In the genomic region with DNA sequence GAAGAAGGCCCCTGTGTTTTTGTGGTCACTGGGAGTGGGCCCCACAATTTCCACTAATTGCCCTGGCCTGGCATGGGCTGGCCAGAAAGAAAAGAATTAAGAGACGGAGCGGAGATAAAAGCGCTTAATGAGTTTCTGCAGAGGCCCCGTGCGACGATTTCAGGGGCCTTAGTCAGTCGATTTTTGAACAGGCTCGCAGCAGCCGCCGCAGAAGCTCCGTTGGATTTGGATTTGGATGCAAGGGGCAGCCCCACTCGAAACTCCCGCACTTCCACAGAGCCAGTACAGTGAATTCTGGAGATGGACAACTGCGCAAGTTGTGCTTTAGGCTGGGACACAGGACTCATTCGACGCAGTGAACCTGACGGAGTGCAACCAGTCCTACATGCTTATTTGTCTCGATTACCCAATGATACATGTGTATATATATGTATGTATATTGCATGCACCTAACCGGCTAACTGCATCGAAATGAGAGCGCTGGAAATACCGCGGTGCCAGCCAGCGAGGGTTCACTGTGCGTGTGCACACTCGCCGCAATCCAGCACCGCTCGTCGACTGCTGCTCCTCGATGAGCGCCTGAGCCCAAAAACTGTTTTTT, we compare ENCODE assay signal across 1 fruit fly cellular context.
TF ChIP-seq lines count a peak whose summit lies in the region.

No protein-coding gene starts in this region.

TF ChIP-seq in whole organism, embryonic, 481 proteins besides CTCF, POLR2A, EP300 and RAD21 (continued from another document and continues in another):
- TF ChIP-seq rib (GFP tag; IDR thresholded peaks at IDR 0.05; lab: Robert Waterston, UW) (no peak), CG6254 (GFP tag; optimal IDR thresholded peaks at IDR 0.05; lab: Kevin White, UChicago) (no peak), fd3F (GFP tag; optimal IDR thresholded peaks at IDR 0.05; lab: Kevin White, UChicago) (peak; percentile 52), Xrp1 (GFP tag; IDR thresholded peaks at IDR 0.05; lab: Robert Waterston, UW) (peak; percentile 80), dati (GFP tag; IDR thresholded peaks at IDR 0.05; lab: Robert Waterston, UW) (peak; percentile 31; the same call in 1 of the 2 replicates), kay (GFP tag; optimal IDR thresholded peaks at IDR 0.05; lab: Kevin White, UChicago) (peak; percentile 36), gro (GFP tag; optimal IDR thresholded peaks at IDR 0.05; lab: Kevin White, UChicago) (no peak), Hand (GFP tag; optimal IDR thresholded peaks at IDR 0.05; lab: Kevin White, UChicago) (peak; percentile 30), Bdp1 (GFP tag; optimal IDR thresholded peaks at IDR 0.05; lab: Kevin White, UChicago) (peak; percentile 50), sqz (GFP tag; optimal IDR thresholded peaks at IDR 0.05; lab: Kevin White, UChicago) (no peak), Nf-YC (tag; optimal IDR thresholded peaks at IDR 0.05; lab: Kevin White, UChicago) (peak; percentile 15), cwo (GFP tag; optimal IDR thresholded peaks at IDR 0.05; lab: Kevin White, UChicago) (peak; percentile 32), CG11093 (GFP tag; IDR thresholded peaks at IDR 0.05; lab: Robert Waterston, UW) (peak; percentile 78; the same call in 1 of the 3 replicates), D19A (tag; optimal IDR thresholded peaks at IDR 0.05; lab: Kevin White, UChicago) (peak; percentile 36), knrl (GFP tag; IDR thresholded peaks at IDR 0.05; lab: Robert Waterston, UW; ENCODE audit: partially characterized antibody) (no peak), usp (GFP tag; optimal IDR thresholded peaks at IDR 0.05; lab: Kevin White, UChicago) (no peak), CG3065 (GFP tag; optimal IDR thresholded peaks at IDR 0.05; lab: Kevin White, UChicago) (no peak), ci (GFP tag; IDR thresholded peaks at IDR 0.05; lab: Robert Waterston, UW) (peak; percentile 61), CG10654 (GFP tag; optimal IDR thresholded peaks at IDR 0.05; lab: Kevin White, UChicago) (no peak), CG18619 (GFP tag; optimal IDR thresholded peaks at IDR 0.05; lab: Kevin White, UChicago) (peak; percentile 56), CrebB (tag; optimal IDR thresholded peaks at IDR 0.05; lab: Kevin White, UChicago) (no peak), HLH4C (GFP tag; IDR thresholded peaks at IDR 0.05; lab: Robert Waterston, UW; ENCODE audit: partially characterized antibody) (no peak), schlank (tag; optimal IDR thresholded peaks at IDR 0.05; lab: Kevin White, UChicago) (peak; percentile 12), CG13287 (GFP tag; IDR thresholded peaks at IDR 0.05; lab: Robert Waterston, UW; ENCODE audit: partially characterized antibody) (no peak), Antp (GFP tag; optimal IDR thresholded peaks at IDR 0.05; lab: Kevin White, UChicago) (peak; percentile 65), CG13424 (tag; optimal IDR thresholded peaks at IDR 0.05; lab: Kevin White, UChicago) (peak; percentile 71), chif (GFP tag; optimal IDR thresholded peaks at IDR 0.05; lab: Kevin White, UChicago) (peak; percentile 11 to 72), YL-1 (GFP tag; optimal IDR thresholded peaks at IDR 0.05; lab: Kevin White, UChicago) (no peak), CG14860 (GFP tag; IDR thresholded peaks at IDR 0.05; lab: Robert Waterston, UW; ENCODE audit: partially characterized antibody) (no peak), CG43689 (GFP tag; IDR thresholded peaks at IDR 0.05; lab: Robert Waterston, UW) (peak; percentile 44; the same call in 1 of the 2 replicates), stwl (tag; optimal IDR thresholded peaks at IDR 0.05; lab: Kevin White, UChicago) (no peak), psq (GFP tag; optimal IDR thresholded peaks at IDR 0.05; lab: Kevin White, UChicago) (peak; percentile 7), CG7745 (tag; optimal IDR thresholded peaks at IDR 0.05; lab: Kevin White, UChicago) (no peak), wek (GFP tag; optimal IDR thresholded peaks at IDR 0.05; lab: Kevin White, UChicago) (no peak), gce (GFP tag; IDR thresholded peaks at IDR 0.05; lab: Robert Waterston, UW) (peak; percentile 15; the same call in 1 of the 3 replicates), Jarid2 (GFP tag; optimal IDR thresholded peaks at IDR 0.05; lab: Kevin White, UChicago) (no peak), Elba2 (GFP tag; optimal IDR thresholded peaks at IDR 0.05; lab: Kevin White, UChicago) (no peak), Ravus (GFP tag; IDR thresholded peaks at IDR 0.05; lab: Robert Waterston, UW) (peak; percentile 25; the same call in 1 of the 2 replicates), gsb-n (tag; optimal IDR thresholded peaks at IDR 0.05; lab: Kevin White, UChicago) (peak; percentile 40), peb (GFP tag; IDR thresholded peaks at IDR 0.05; lab: Robert Waterston, UW) (peak; percentile 49), pnt (GFP tag; optimal IDR thresholded peaks at IDR 0.05; lab: Kevin White, UChicago) (peak; percentile 51), insv (GFP tag; optimal IDR thresholded peaks at IDR 0.05; lab: Kevin White, UChicago) (no peak), CG17385 (GFP tag; optimal IDR thresholded peaks at IDR 0.05; lab: Kevin White, UChicago) (peak; percentile 50), lilli (GFP tag; optimal IDR thresholded peaks at IDR 0.05; lab: Kevin White, UChicago) (peak; percentile 73), Adf1 (GFP tag; IDR thresholded peaks at IDR 0.05; lab: Robert Waterston, UW) (no peak), pho (GFP tag; optimal IDR thresholded peaks at IDR 0.05; lab: Kevin White, UChicago) (peak; percentile 54), CG9437 (GFP tag; optimal IDR thresholded peaks at IDR 0.05; lab: Kevin White, UChicago) (peak; percentile 31), bsh (GFP tag; optimal IDR thresholded peaks at IDR 0.05; lab: Kevin White, UChicago) (peak in 1 of 2 experiments; percentile 64), ato (GFP tag; IDR thresholded peaks at IDR 0.05; lab: Robert Waterston, UW; ENCODE audit: partially characterized antibody) (no peak), hth (optimal IDR thresholded peaks at IDR 0.05; lab: Kevin White, UChicago) (no peak), Hsf (GFP tag; optimal IDR thresholded peaks at IDR 0.05; lab: Kevin White, UChicago) (peak; percentile 59), CG7786 (GFP tag; optimal IDR thresholded peaks at IDR 0.05; lab: Kevin White, UChicago) (peak; percentile 65), tx (GFP tag; optimal IDR thresholded peaks at IDR 0.05; lab: Kevin White, UChicago) (peak; percentile 34), CkIIα-i1 (GFP tag; IDR thresholded peaks at IDR 0.05; lab: Robert Waterston, UW) (no peak), CG17912 (GFP tag; optimal IDR thresholded peaks at IDR 0.05; lab: Kevin White, UChicago) (no peak), hb (GFP tag; IDR thresholded peaks at IDR 0.05; lab: Robert Waterston, UW; ENCODE audit: partially characterized antibody) (no peak), sens-2 (GFP tag; IDR thresholded peaks at IDR 0.05; lab: Robert Waterston, UW) (no peak), Sry-β (GFP tag; optimal IDR thresholded peaks at IDR 0.05; lab: Kevin White, UChicago) (no peak), CG13624 (GFP tag; optimal IDR thresholded peaks at IDR 0.05; lab: Kevin White, UChicago) (peak; percentile 10), CG8281 (tag; optimal IDR thresholded peaks at IDR 0.05; lab: Kevin White, UChicago) (no peak), wor (GFP tag; IDR thresholded peaks at IDR 0.05; lab: Robert Waterston, UW) (peak; percentile 47; the same call in 1 of the 2 replicates), jigr1 (GFP tag; IDR thresholded peaks at IDR 0.05; lab: Robert Waterston, UW) (peak; percentile 56; the same call in 2 of the 3 replicates), Abd-B (GFP tag; optimal IDR thresholded peaks at IDR 0.05; lab: Kevin White, UChicago) (peak; percentile 54), lov (optimal IDR thresholded peaks at IDR 0.05; lab: Kevin White, UChicago) (no peak), lov (GFP tag; IDR thresholded peaks at IDR 0.05; lab: Robert Waterston, UW) (0 out of 3 replicates have a peak, but pooled peaks have one; percentile 47), Neu2 (GFP tag; optimal IDR thresholded peaks at IDR 0.05; lab: Kevin White, UChicago; ENCODE audit: borderline replicate concordance) (no peak), CG18476 (GFP tag; optimal IDR thresholded peaks at IDR 0.05; lab: Kevin White, UChicago) (peak; percentile 33), jing (GFP tag; optimal IDR thresholded peaks at IDR 0.05; lab: Kevin White, UChicago) (peak; percentile 40), Nf-YB (GFP tag; optimal IDR thresholded peaks at IDR 0.05; lab: Kevin White, UChicago) (no peak), TFAM (GFP tag; optimal IDR thresholded peaks at IDR 0.05; lab: Kevin White, UChicago) (no peak), exex (tag; optimal IDR thresholded peaks at IDR 0.05; lab: Kevin White, UChicago) (no peak), seq (GFP tag; IDR thresholded peaks at IDR 0.05; lab: Robert Waterston, UW) (peak; percentile 56; the same call in 1 of the 2 replicates), kni (GFP tag; optimal IDR thresholded peaks at IDR 0.05; lab: Kevin White, UChicago) (no peak), NK7.1 (GFP tag; optimal IDR thresholded peaks at IDR 0.05; lab: Kevin White, UChicago) (no peak), Meics (GFP tag; optimal IDR thresholded peaks at IDR 0.05; lab: Kevin White, UChicago) (peak; percentile 67), CG11696 (GFP tag; IDR thresholded peaks at IDR 0.05; lab: Robert Waterston, UW) (peak; percentile 50; the same call in 1 of the 2 replicates), Oaz (GFP tag; IDR thresholded peaks at IDR 0.05; lab: Robert Waterston, UW) (peak; percentile 53), pfk (GFP tag; optimal IDR thresholded peaks at IDR 0.05; lab: Kevin White, UChicago) (no peak), ssp (GFP tag; IDR thresholded peaks at IDR 0.05; lab: Robert Waterston, UW) (peak; percentile 58; the same call in 1 of the 2 replicates), Hr51 (GFP tag; optimal IDR thresholded peaks at IDR 0.05; lab: Kevin White, UChicago) (peak; percentile 38 to 65), CG10979 (tag; optimal IDR thresholded peaks at IDR 0.05; lab: Kevin White, UChicago) (peak; percentile 51), CG2202 (tag; optimal IDR thresholded peaks at IDR 0.05; lab: Kevin White, UChicago) (no peak), CG12942 (GFP tag; optimal IDR thresholded peaks at IDR 0.05; lab: Kevin White, UChicago) (peak; percentile 41), Dip2 (GFP tag; IDR thresholded peaks at IDR 0.05; lab: Robert Waterston, UW) (no peak), Optix (GFP tag; IDR thresholded peaks at IDR 0.05; lab: Robert Waterston, UW) (peak; percentile 75), CG11085 (GFP tag; IDR thresholded peaks at IDR 0.05; lab: Robert Waterston, UW) (0 out of 2 replicates have a peak, but pooled peaks have one; percentile 44), CG9215 (GFP tag; IDR thresholded peaks at IDR 0.05; lab: Robert Waterston, UW) (peak; percentile 74), slbo (GFP tag; IDR thresholded peaks at IDR 0.05; lab: Robert Waterston, UW) (peak; percentile 81), D19B (GFP tag; optimal IDR thresholded peaks at IDR 0.05; lab: Kevin White, UChicago) (peak; percentile 43), CG4730 (GFP tag; IDR thresholded peaks at IDR 0.05; lab: Robert Waterston, UW) (peak; percentile 40; the same call in 1 of the 2 replicates), CG3163 (GFP tag; optimal IDR thresholded peaks at IDR 0.05; lab: Kevin White, UChicago) (no peak), CG12659 (GFP tag; optimal IDR thresholded peaks at IDR 0.05; lab: Kevin White, UChicago) (peak; percentile 34), onecut (GFP tag; IDR thresholded peaks at IDR 0.05; lab: Robert Waterston, UW) (peak; percentile 45; the same call in 1 of the 2 replicates), fru (optimal IDR thresholded peaks at IDR 0.05; lab: Kevin White, UChicago) (no peak), CG32767 (GFP tag; IDR thresholded peaks at IDR 0.05; lab: Robert Waterston, UW) (peak; percentile 63; the same call in 1 of the 2 replicates), CG11560 (tag; IDR thresholded peaks at IDR 0.05; lab: Robert Waterston, UW) (peak; percentile 51; the same call in 1 of the 3 replicates), Sox100B (GFP tag; optimal IDR thresholded peaks at IDR 0.05; lab: Kevin White, UChicago) (no peak), Taf1 (GFP tag; IDR thresholded peaks at IDR 0.05; lab: Robert Waterston, UW) (peak; percentile 48; the same call in 1 of the 2 replicates), CG9797 (GFP tag; optimal IDR thresholded peaks at IDR 0.05; lab: Kevin White, UChicago) (no peak), bab2 (GFP tag; optimal IDR thresholded peaks at IDR 0.05; lab: Kevin White, UChicago) (peak; percentile 42), D (optimal IDR thresholded peaks at IDR 0.05; lab: Kevin White, UChicago) (no peak), D (GFP tag; optimal IDR thresholded peaks at IDR 0.05; lab: Kevin White, UChicago) (peak; percentile 58), CG14441 (GFP tag; IDR thresholded peaks at IDR 0.05; lab: Robert Waterston, UW) (peak; percentile 70), CG2678 (tag; optimal IDR thresholded peaks at IDR 0.05; lab: Kevin White, UChicago) (peak; percentile 71), her (GFP tag; optimal IDR thresholded peaks at IDR 0.05; lab: Kevin White, UChicago) (no peak), jumu (GFP tag; optimal IDR thresholded peaks at IDR 0.05; lab: Kevin White, UChicago) (peak; percentile 11), Ptx1 (GFP tag; IDR thresholded peaks at IDR 0.05; lab: Robert Waterston, UW) (peak; percentile 81), CG34376 (GFP tag; optimal IDR thresholded peaks at IDR 0.05; lab: Kevin White, UChicago) (no peak), Fer2 (tag; optimal IDR thresholded peaks at IDR 0.05; lab: Kevin White, UChicago) (no peak), Camta (GFP tag; optimal IDR thresholded peaks at IDR 0.05; lab: Kevin White, UChicago) (peak; percentile 38), Mad (GFP tag; optimal IDR thresholded peaks at IDR 0.05; lab: Kevin White, UChicago) (no peak), CG13894 (tag; optimal IDR thresholded peaks at IDR 0.05; lab: Kevin White, UChicago) (no peak), odd (GFP tag; optimal IDR thresholded peaks at IDR 0.05; lab: Kevin White, UChicago) (peak; percentile 39), BEAF-32 (GFP tag; optimal IDR thresholded peaks at IDR 0.05; lab: Kevin White, UChicago) (no peak), Ada2b (GFP tag; IDR thresholded peaks at IDR 0.05; lab: Robert Waterston, UW) (peak; percentile 70), tio (GFP tag; optimal IDR thresholded peaks at IDR 0.05; lab: Kevin White, UChicago) (no peak), E2f2 (GFP tag; IDR thresholded peaks at IDR 0.05; lab: Robert Waterston, UW) (peak; percentile 45; the same call in 1 of the 2 replicates), Ets97D (GFP tag; optimal IDR thresholded peaks at IDR 0.05; lab: Kevin White, UChicago) (no peak), CG6689 (GFP tag; IDR thresholded peaks at IDR 0.05; lab: Robert Waterston, UW) (peak; percentile 73; the same call in 1 of the 2 replicates), Dp (GFP tag; optimal IDR thresholded peaks at IDR 0.05; lab: Kevin White, UChicago) (no peak), h (optimal IDR thresholded peaks at IDR 0.05; lab: Kevin White, UChicago) (no peak), sr (GFP tag; IDR thresholded peaks at IDR 0.05; lab: Robert Waterston, UW) (peak; percentile 12; the same call in 1 of the 3 replicates)
